Fruit fly (Drosophila melanogaster) whole organism: ENCODE results near the gene Nlg4.

Source experiments
- CG8478 ChIP-seq: fragments of >200 bp; optimal IDR thresholded peaks from 2 replicates; lab custom pipeline; 2018; ENCODE audit warnings: inconsistent platforms
- Dll ChIP-seq: fragments of >200 bp; optimal IDR thresholded peaks from 2 replicates; lab custom pipeline; 2017
- EcR ChIP-seq, 2 experiments: fragments of >200 bp; optimal IDR thresholded peaks; 2 replicates each; lab custom pipeline; 2017; ENCODE audit warnings: missing biosample characterization in 2 of 2, missing genetic modification characterization in 2 of 2, missing genetic modification reagents in 2 of 2
- pan ChIP-seq: fragments of >200 bp; optimal IDR thresholded peaks from 2 replicates; lab custom pipeline; 2017
- psq ChIP-seq: fragments of >200 bp; optimal IDR thresholded peaks from 2 replicates; lab custom pipeline; 2017
- usp ChIP-seq: fragments of >200 bp; optimal IDR thresholded peaks from 2 replicates; lab custom pipeline; 2017; ENCODE audit warnings: missing biosample characterization, missing genetic modification characterization, mixed read lengths

The Nlg4 gene

DNA sequence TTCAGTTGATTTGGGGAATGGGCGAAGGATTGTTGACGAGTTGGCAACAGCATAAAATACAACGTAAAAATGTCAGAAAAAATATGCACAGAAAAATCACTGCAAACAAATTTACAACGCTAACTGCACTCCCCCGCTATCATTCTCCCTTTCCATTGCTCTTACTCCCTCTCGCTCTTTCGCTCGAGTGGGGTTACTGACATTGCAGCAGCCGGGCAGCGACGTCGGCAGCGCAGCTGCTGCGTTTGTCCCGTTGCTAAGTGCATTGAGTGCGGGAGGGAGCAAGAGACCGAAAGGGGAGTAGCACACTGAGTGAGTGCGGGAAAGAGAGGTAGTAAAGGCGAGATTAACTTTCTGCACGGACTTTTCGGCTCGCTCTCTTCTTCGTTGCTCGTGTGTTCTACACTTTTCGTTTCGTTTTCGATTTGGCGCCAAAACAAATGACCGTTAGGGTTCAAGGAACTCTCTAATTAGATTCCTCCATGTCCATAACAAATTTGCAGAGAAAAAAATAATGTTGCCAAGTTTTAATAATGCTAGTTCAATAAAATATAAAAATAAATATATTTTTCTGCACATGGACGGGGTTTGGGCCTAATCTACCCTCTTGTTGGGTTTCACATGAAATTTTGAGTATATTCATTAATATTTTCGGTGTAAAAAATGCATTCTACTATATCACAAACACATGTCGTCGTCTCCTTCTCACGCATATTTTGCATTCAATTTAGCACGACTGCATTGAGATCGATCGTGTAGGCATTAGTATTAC is 79.7 kb downstream of the Nlg4 start:
- TF ChIP-seq psq (lab: Kevin White, UChicago) (no peak), EcR (GFP tag; optimal IDR thresholded peaks at IDR 0.05; lab: Kevin White, UChicago) (peak in 1 of 2 experiments; percentile 96)

dm6 chr3R:20285678-20286449 is 81.3 kb downstream of the Nlg4 start:
- TF ChIP-seq pan (lab: Kevin White, UChicago) (no peak), CG8478 (lab: Kevin White, UChicago) (no peak), usp (no peak), EcR (GFP tag; optimal IDR thresholded peaks at IDR 0.05; lab: Kevin White, UChicago) (no peak), Dll (lab: Kevin White, UChicago) (no peak), psq (lab: Kevin White, UChicago) (no peak)

dm6 chr3R:20286758-20287157 is 82.1 kb downstream of the Nlg4 start:
- TF ChIP-seq CG8478 (lab: Kevin White, UChicago): no peak
- TF ChIP-seq Dll (lab: Kevin White, UChicago): no peak
- no peak for TF ChIP-seq usp
- TF ChIP-seq psq (lab: Kevin White, UChicago): no peak
- TF ChIP-seq EcR (GFP tag; optimal IDR thresholded peaks at IDR 0.05; lab: Kevin White, UChicago): no peak
- no peak for TF ChIP-seq pan (lab: Kevin White, UChicago)

- TF ChIP-seq Dll (lab: Kevin White, UChicago) (no peak), CG8478 (lab: Kevin White, UChicago) (no peak), usp (no peak), EcR (GFP tag; optimal IDR thresholded peaks at IDR 0.05; lab: Kevin White, UChicago) (no peak), pan (lab: Kevin White, UChicago) (no peak), psq (lab: Kevin White, UChicago) (no peak)
Observed at dm6 chr3R:20288069-20288468, 83.5 kb downstream of the Nlg4 start.

dm6 chr3R:20288564-20288963 is 84.0 kb downstream of the Nlg4 start:
- TF ChIP-seq pan (lab: Kevin White, UChicago): no peak

- TF ChIP-seq psq (lab: Kevin White, UChicago) (no peak), EcR (GFP tag; optimal IDR thresholded peaks at IDR 0.05; lab: Kevin White, UChicago) (no peak), Dll (lab: Kevin White, UChicago) (no peak), usp (no peak)
Observed at dm6 chr3R:20291106-20291505, 86.5 kb downstream of the Nlg4 start.

DNA sequence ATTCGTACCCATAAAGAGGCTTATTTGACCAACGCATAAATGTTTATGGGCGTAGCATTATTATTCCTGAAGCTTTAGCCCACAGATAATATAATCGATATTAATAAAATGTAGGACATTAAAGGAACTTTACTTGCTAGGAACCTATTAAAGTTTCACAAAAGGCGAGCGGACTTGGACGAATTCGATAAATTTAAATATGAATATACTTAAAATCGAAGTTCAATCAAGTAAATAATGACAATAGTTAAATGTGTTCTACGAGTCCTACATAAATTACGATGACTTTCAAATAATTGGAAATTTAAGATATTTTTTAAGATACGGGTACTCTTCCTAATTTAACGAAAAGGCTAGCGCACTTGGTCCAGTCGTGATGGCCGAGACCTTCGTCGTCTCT is 87.0 kb downstream of the Nlg4 start:
- TF ChIP-seq EcR (GFP tag; optimal IDR thresholded peaks at IDR 0.05; lab: Kevin White, UChicago) (no peak), psq (lab: Kevin White, UChicago) (no peak), usp (no peak), pan (lab: Kevin White, UChicago) (no peak), Dll (lab: Kevin White, UChicago) (no peak), CG8478 (lab: Kevin White, UChicago) (no peak)

- TF ChIP-seq EcR (GFP tag; optimal IDR thresholded peaks at IDR 0.05; lab: Kevin White, UChicago): no peak
- no peak for TF ChIP-seq pan (lab: Kevin White, UChicago)
- TF ChIP-seq Dll (lab: Kevin White, UChicago): no peak
- TF ChIP-seq usp: no peak
- no peak for TF ChIP-seq CG8478 (lab: Kevin White, UChicago)
- TF ChIP-seq psq (lab: Kevin White, UChicago): no peak
Observed at dm6 chr3R:20292030-20292879, 87.6 kb downstream of the Nlg4 start.

DNA sequence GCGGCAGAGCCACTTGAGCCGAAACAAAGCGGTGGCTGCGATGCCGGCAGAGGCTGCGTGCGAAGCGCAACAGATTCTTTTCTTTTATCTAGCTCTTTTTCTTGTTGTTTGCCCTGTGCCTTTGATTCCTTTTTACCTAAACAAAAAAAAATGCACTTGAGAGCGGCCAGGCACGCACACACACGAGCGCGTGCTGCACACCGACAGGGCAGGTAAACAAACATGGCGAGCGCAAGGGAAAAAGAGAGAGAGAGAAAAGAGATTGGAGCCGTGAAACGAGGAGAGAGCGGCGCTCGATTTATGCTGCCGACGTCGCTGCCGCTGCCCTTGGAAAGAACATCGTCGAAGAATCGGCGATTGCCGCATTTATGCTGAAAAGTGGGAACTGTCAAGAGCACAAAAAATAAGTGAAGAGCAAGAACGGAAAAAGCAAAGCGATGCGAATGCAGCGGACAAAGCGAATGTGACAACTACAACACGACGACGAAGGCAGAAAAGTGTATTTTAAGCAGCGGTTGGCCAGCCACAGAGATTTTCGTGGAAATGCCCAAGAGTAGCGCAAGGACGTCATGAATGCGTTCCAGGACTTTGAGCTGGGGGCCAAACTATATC is 88.4 kb downstream of the Nlg4 start:
- TF ChIP-seq Dll (lab: Kevin White, UChicago) (peak; percentile 71), psq (lab: Kevin White, UChicago) (no peak)

- TF ChIP-seq usp (no peak), pan (lab: Kevin White, UChicago) (no peak), EcR (GFP tag; optimal IDR thresholded peaks at IDR 0.05; lab: Kevin White, UChicago) (no peak), CG8478 (lab: Kevin White, UChicago) (no peak), Dll (lab: Kevin White, UChicago) (no peak), psq (lab: Kevin White, UChicago) (no peak)
Observed at dm6 chr3R:20293661-20294060, 89.1 kb downstream of the Nlg4 start.
